Worm (Caenorhabditis elegans) whole organism, L4 larva: ENCODE data around the gene nhr-164.

Source experiments
- D1046.2 ChIP-seq: fragments of 200-800 bp; sonication (Bioruptor generic); IDR thresholded peaks from 2 replicates; pipeline ENCODE4 v1.3.6; 2022; ENCODE audit warnings: missing genetic modification characterization, missing compliant biosample characterization
- T26A8.4 ChIP-seq: fragments of 200-800 bp; sonication (Bioruptor generic); IDR thresholded peaks from 2 replicates; pipeline ENCODE4 v1.3.6; 2022; ENCODE audit warnings: missing genetic modification characterization, missing compliant biosample characterization
- Y105C5A.15 ChIP-seq: fragments of 200-800 bp; sonication (Bioruptor generic); IDR thresholded peaks from 2 replicates; pipeline ENCODE4 v1.3.6; 2022; ENCODE audit warnings: missing genetic modification characterization, missing compliant biosample characterization
- Y48G9A.11 ChIP-seq: fragments of 200-800 bp; sonication (Bioruptor generic); IDR thresholded peaks from 2 replicates; pipeline ENCODE4 v1.3.6; 2022; ENCODE audit warnings: missing genetic modification reagents, missing genetic modification characterization, missing compliant biosample characterization
- ZK337.2 ChIP-seq: fragments of 200-800 bp; sonication (Bioruptor generic); IDR thresholded peaks from 2 replicates; pipeline ENCODE4 v1.3.6; 2022; ENCODE audit warnings: missing genetic modification reagents, missing genetic modification characterization, missing compliant biosample characterization
- ZK546.5 ChIP-seq, 2 experiments: sonication (generic microtip); optimal IDR thresholded peaks; 2 replicates each; lab custom pipeline; 2017; ENCODE audit warnings: missing biosample characterization in 2 of 2, missing genetic modification characterization in 2 of 2
- aha-1 ChIP-seq: fragments of 150-350 bp; peaks from one replicate; lab custom pipeline; 2014; ENCODE audit warnings: missing biosample characterization, missing genetic modification characterization
- aly-2 ChIP-seq: sonication (generic microtip); optimal IDR thresholded peaks from 2 replicates; lab custom pipeline; 2018; ENCODE audit warnings: missing biosample characterization, missing genetic modification characterization
- ama-1 ChIP-seq: fragments of 150-350 bp; optimal IDR thresholded peaks from 2 replicates; lab custom pipeline; 2014; ENCODE audit warnings: inconsistent platforms, mixed read lengths
- ceh-20 ChIP-seq: fragments of 200-800 bp; sonication (Bioruptor generic); IDR thresholded peaks from 2 replicates; pipeline ENCODE4 v1.3.6; 2022; ENCODE audit warnings: missing genetic modification reagents, missing genetic modification characterization, missing compliant biosample characterization
- ceh-28 ChIP-seq: fragments of 150-350 bp; optimal IDR thresholded peaks from 2 replicates; lab custom pipeline; 2014; ENCODE audit warnings: missing biosample characterization, missing genetic modification reagents, missing genetic modification characterization
- ces-1 ChIP-seq: fragments of 150-350 bp; sonication (generic microtip); optimal IDR thresholded peaks from 4 replicates; lab custom pipeline; 2014; ENCODE audit warnings: missing biosample characterization, missing genetic modification reagents, missing genetic modification characterization
- ctbp-1 ChIP-seq: fragments of 200-800 bp; sonication (Bioruptor generic); IDR thresholded peaks from 2 replicates; pipeline ENCODE4 v1.3.6; 2022; ENCODE audit warnings: missing genetic modification reagents, missing genetic modification characterization, missing compliant biosample characterization
- daf-19 ChIP-seq: fragments of 200-800 bp; sonication (Bioruptor generic); conservative IDR thresholded peaks from 2 replicates; pipeline ENCODE4 v1.3.6; 2022; ENCODE audit warnings: missing genetic modification characterization, missing compliant biosample characterization
- dmd-9 ChIP-seq: fragments of 200-800 bp; sonication (Bioruptor generic); IDR thresholded peaks from 2 replicates; pipeline ENCODE4 v1.3.6; 2022; ENCODE audit warnings: missing genetic modification reagents, missing genetic modification characterization, missing compliant biosample characterization
- duxl-1 ChIP-seq: sonication (generic microtip); optimal IDR thresholded peaks from 2 replicates; lab custom pipeline; 2016; ENCODE audit warnings: mild to moderate bottlenecking, missing genetic modification characterization, moderate library complexity, missing compliant biosample characterization; ENCODE audit not compliant: poor library complexity
- egl-27 ChIP-seq: sonication (generic microtip); optimal IDR thresholded peaks from 3 replicates; lab custom pipeline; 2017; ENCODE audit warnings: missing biosample characterization, missing genetic modification reagents, missing genetic modification characterization
- lim-7 ChIP-seq: fragments of 200-800 bp; sonication (Bioruptor generic); IDR thresholded peaks from 2 replicates; pipeline ENCODE4 v1.3.6; 2022; ENCODE audit warnings: missing genetic modification characterization, missing compliant biosample characterization
- lin-15B ChIP-seq: fragments of 150-350 bp; sonication (generic microtip); optimal IDR thresholded peaks from 3 replicates; lab custom pipeline; 2014; ENCODE audit warnings: missing biosample characterization, missing genetic modification characterization
- lin-39 ChIP-seq: fragments of 150-350 bp; optimal IDR thresholded peaks from 2 replicates; lab custom pipeline; 2014; ENCODE audit warnings: missing biosample characterization, missing genetic modification reagents, missing genetic modification characterization
- mep-1 ChIP-seq: fragments of 150-350 bp; sonication (generic microtip); optimal IDR thresholded peaks from 3 replicates; lab custom pipeline; 2014; ENCODE audit warnings: missing biosample characterization, missing genetic modification characterization
- nhr-102 ChIP-seq: sonication (generic microtip); optimal IDR thresholded peaks from 2 replicates; lab custom pipeline; 2016; ENCODE audit warnings: mild to moderate bottlenecking, missing genetic modification characterization, moderate library complexity, missing compliant biosample characterization
- nhr-25 ChIP-seq: sonication (generic microtip); optimal IDR thresholded peaks from 2 replicates; lab custom pipeline; 2017; ENCODE audit warnings: missing genetic modification characterization, mild to moderate bottlenecking, missing compliant biosample characterization, antibody characterized with exemption, moderate library complexity, borderline replicate concordance; ENCODE audit not compliant: insufficient read depth
- nhr-6 ChIP-seq: fragments of 150-350 bp; optimal IDR thresholded peaks from 2 replicates; lab custom pipeline; 2014; ENCODE audit warnings: missing biosample characterization, missing genetic modification characterization
- nhr-76 ChIP-seq: fragments of 150-350 bp; optimal IDR thresholded peaks from 2 replicates; lab custom pipeline; 2014; ENCODE audit warnings: missing biosample characterization, missing genetic modification characterization
- php-3 ChIP-seq: fragments of 200-800 bp; sonication (Bioruptor generic); IDR thresholded peaks from 2 replicates; pipeline ENCODE4 v1.3.6; 2022; ENCODE audit warnings: missing genetic modification reagents, missing genetic modification characterization, missing compliant biosample characterization
- pqm-1 ChIP-seq: sonication (generic microtip); optimal IDR thresholded peaks from 2 replicates; lab custom pipeline; 2017; ENCODE audit warnings: missing biosample characterization, missing genetic modification characterization
- sdz-12 ChIP-seq: fragments of 200-800 bp; sonication (Bioruptor generic); optimal IDR thresholded peaks from 2 replicates; lab custom pipeline; 2018; ENCODE audit warnings: mild to moderate bottlenecking, missing genetic modification characterization, missing compliant biosample characterization
- set-16 ChIP-seq: fragments of 200-800 bp; sonication (Bioruptor generic); IDR thresholded peaks from 2 replicates; pipeline ENCODE4 v1.3.6; 2022; ENCODE audit warnings: missing genetic modification reagents, missing genetic modification characterization, missing compliant biosample characterization
- spr-3 ChIP-seq: fragments of 200-800 bp; sonication (Bioruptor generic); optimal IDR thresholded peaks from 2 replicates; lab custom pipeline; 2018; ENCODE audit warnings: mild to moderate bottlenecking, missing genetic modification characterization, missing compliant biosample characterization
- tag-97 ChIP-seq: fragments of 200-800 bp; sonication (Bioruptor generic); IDR thresholded peaks from 2 replicates; pipeline ENCODE4 v1.3.6; 2022; ENCODE audit warnings: missing genetic modification characterization, missing compliant biosample characterization
- unc-130 ChIP-seq: sonication (generic microtip); optimal IDR thresholded peaks from 2 replicates; lab custom pipeline; 2016; ENCODE audit warnings: missing genetic modification reagents, missing genetic modification characterization, missing compliant biosample characterization
- unc-39 ChIP-seq: sonication (generic microtip); optimal IDR thresholded peaks from 2 replicates; lab custom pipeline; 2017; ENCODE audit warnings: missing biosample characterization, missing genetic modification characterization
- unc-62 ChIP-seq, 3 experiments: fragments of 150-350 bp in 1 of 3; sonication (generic microtip); optimal IDR thresholded peaks in 2 of 3; peaks in 1 of 3; 1 replicate in 1 of 3; 2 replicates in 2 of 3; lab custom pipeline; 2014 to 2017; ENCODE audit warnings: missing biosample characterization in 3 of 3, missing genetic modification characterization in 3 of 3, missing genetic modification reagents in 3 of 3, missing genotype in 1 of 3
- vab-7 ChIP-seq: fragments of 200-800 bp; sonication (Bioruptor generic); IDR thresholded peaks from 2 replicates; pipeline ENCODE4 v1.3.6; 2022; ENCODE audit warnings: missing genetic modification reagents, missing genetic modification characterization, missing compliant biosample characterization
- zag-1 ChIP-seq: fragments of 150-350 bp; optimal IDR thresholded peaks from 2 replicates; lab custom pipeline; 2014; ENCODE audit warnings: missing biosample characterization, missing genetic modification characterization

Gene nhr-164

DNA sequence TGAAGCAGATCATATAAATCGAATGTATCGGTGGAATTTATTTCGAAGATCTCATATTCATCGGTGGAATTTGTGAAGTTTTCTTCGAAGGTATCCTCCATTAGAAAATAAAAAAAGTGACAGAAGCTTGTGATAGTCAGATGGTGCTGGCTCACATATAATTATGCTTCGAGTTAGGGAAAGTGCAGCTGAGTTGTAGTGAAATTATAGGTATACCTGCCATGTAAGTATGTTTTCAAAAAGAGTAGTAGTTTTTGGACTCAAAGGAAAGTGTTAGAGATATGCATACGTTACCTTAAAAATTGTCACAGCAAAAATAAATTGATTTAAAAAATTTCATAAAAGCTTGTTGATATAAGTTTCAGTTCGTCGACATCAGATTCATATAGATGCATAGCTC is 4.7 kb upstream of the nhr-164 start, which contains the start of gene srw-11:
Gene srw-11, minus strand, starts transcription at position 101 of the 400 bp plus-strand sequence.
- TF ChIP-seq nhr-102 = no peak
- no peak for TF ChIP-seq daf-19 (GFP tag; lab: Robert Waterston, UW)
- TF ChIP-seq ceh-28 (tag; lab: Kevin White, UChicago) = no peak
- TF ChIP-seq unc-130 = no peak
- no peak for TF ChIP-seq D1046.2 (GFP tag; lab: Robert Waterston, UW)
- TF ChIP-seq sdz-12 = no peak
- TF ChIP-seq nhr-6 (tag; lab: Kevin White, UChicago) = no peak
- TF ChIP-seq set-16 = no peak
- TF ChIP-seq ZK546.5 (tag; optimal IDR thresholded peaks at IDR 0.05; lab: Kevin White, UChicago) = no peak
- TF ChIP-seq ceh-20 = no peak

DNA sequence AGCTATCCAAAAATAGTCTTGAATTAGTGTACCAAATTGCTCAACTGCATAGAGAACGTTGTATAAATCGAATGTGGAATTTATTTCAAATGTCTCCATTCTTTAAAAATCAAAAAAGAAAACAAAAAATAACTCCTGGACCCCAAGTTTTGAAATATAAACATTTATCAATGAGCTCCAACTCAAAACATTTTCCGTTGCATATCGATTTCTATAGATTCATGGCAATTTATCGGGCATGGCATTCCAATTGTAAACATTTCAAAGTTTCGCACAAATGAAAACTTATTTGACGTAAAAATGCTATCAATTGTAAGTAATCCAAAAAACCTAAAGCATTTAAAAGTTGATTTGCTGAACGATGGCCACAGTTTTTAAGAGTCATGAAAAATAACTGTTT is 3.0 kb upstream of the nhr-164 start, which contains the start of gene srw-12:
Gene srw-12, minus strand, starts transcription at position 101 of the 400 bp plus-strand sequence.
- TF ChIP-seq aly-2 (no peak), unc-39 (tag; lab: Kevin White, UChicago) (no peak), ces-1 (GFP tag; lab: Kevin White, UChicago) (no peak), unc-62 (GFP tag; optimal IDR thresholded peaks at IDR 0.05 in 1 of 2; lab: Kevin White, UChicago) (peak in 1 of 2 experiments; percentile 33), unc-62 (tag; optimal IDR thresholded peaks at IDR 0.05; lab: Kevin White, UChicago) (no peak)

DNA sequence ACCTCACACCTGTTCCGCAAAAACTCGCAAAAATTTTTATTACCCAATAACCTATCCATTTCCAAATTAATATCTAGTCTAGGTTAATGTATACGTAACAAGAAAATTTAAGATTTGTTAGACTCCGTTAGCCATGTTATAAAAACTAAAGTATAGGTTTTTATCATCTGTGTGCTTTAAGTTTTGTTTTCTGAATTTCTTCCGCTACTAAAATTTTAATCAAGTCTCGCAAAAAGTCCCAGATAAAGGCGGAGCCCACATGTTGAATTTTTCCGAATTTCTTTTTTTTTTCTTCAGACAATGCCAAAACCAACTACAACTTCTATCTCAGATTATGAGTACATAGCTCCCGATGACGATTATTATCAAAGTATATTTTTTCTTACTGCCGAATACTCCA is 3.4 kb downstream of the nhr-164 start, which contains the start of gene srw-13:
Gene srw-13, plus strand, starts transcription at position 301 of the 400 bp plus-strand sequence.
- TF ChIP-seq aha-1 (tag; lab: Kevin White, UChicago) (peak; percentile 29), ceh-20 (no peak)

DNA sequence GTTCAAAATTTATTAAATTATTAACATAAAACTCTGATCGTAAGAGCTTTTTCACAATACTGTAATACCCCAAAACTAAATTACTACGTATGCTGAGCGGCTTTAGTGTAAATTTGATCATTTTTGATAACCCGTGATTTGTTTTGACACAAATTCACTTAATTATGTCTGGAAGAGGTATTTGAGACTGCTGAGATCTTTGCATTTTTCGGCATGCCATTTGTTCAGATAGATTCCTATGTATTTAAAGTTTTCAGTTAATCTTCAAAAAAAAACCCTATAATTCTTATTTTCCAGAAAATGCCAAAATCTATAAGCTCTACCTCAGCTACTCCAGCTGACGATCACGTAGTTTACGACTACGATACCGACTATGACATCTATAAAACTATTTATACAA is 5.3 kb downstream of the nhr-164 start, which contains the start of gene srw-15:
Gene srw-15, plus strand, starts transcription at position 301 of the 400 bp plus-strand sequence.
- TF ChIP-seq ctbp-1 (GFP tag; lab: Robert Waterston, UW) (no peak), unc-130 (no peak), dmd-9 (GFP tag; lab: Robert Waterston, UW) (no peak), vab-7 (GFP tag; lab: Robert Waterston, UW) (no peak), lim-7 (GFP tag; lab: Robert Waterston, UW) (no peak), mep-1 (tag; lab: Kevin White, UChicago) (no peak), ZK337.2 (GFP tag; lab: Robert Waterston, UW) (no peak), zag-1 (tag; lab: Kevin White, UChicago) (no peak), T26A8.4 (GFP tag; lab: Robert Waterston, UW) (no peak), ces-1 (GFP tag; lab: Kevin White, UChicago) (no peak), spr-3 (no peak), tag-97 (GFP tag; lab: Robert Waterston, UW) (no peak), lin-15B (tag; lab: Kevin White, UChicago) (no peak), php-3 (GFP tag; lab: Robert Waterston, UW) (no peak), nhr-25 (tag; lab: Kevin White, UChicago) (no peak)

DNA sequence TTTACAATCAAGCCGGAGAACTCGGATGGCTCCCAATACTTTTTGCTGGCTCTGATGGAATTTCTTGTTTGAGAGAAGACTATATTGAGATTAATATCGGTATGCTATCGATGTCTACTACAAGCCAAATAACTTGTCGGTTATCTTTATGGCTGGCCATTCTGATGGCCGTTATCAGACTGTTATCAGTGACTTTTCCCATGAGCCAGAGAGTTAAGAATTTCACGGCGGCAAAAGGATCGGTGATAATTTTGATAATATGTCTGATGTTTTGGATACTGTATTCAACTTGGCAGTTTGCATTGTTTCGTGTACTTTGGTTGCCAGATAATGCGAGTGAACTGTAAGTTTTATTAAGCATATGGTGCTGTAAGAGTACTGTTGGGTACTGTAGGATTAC is 9.4 kb downstream of the nhr-164 start:
- TF ChIP-seq egl-27 (tag; lab: Kevin White, UChicago) (no peak), Y105C5A.15 (no peak), lin-39 (tag; lab: Kevin White, UChicago) (no peak), Y48G9A.11 (no peak), ama-1 (lab: Kevin White, UChicago) (no peak), pqm-1 (tag; lab: Kevin White, UChicago) (peak; percentile 41), duxl-1 (tag; lab: Kevin White, UChicago) (no peak), nhr-76 (tag; lab: Kevin White, UChicago) (no peak)
- TF ChIP-seq, all 104 proteins: peak for 1
